Worm (Caenorhabditis elegans): ENCODE data around the gene snx-17.

snx-17 gene

ce11 chrX:13154514-13154913, 32.4 kb upstream of the snx-17 start:
- TF ChIP-seq dve-1 (tag; optimal IDR thresholded peaks at IDR 0.05; ENCODE audit: insufficient read depth) (peak; percentile 3), hlh-11 (tag; optimal IDR thresholded peaks at IDR 0.05) (peak; percentile 27), dmd-6 (GFP tag; IDR thresholded peaks at IDR 0.05) (0 out of 2 replicates have a peak, but pooled peaks have one; percentile 23), Y48G9A.11 (GFP tag; IDR thresholded peaks at IDR 0.05) (no peak), spr-1 (tag; optimal IDR thresholded peaks at IDR 0.05) (no peak), ceh-82 (tag; optimal IDR thresholded peaks at IDR 0.05) (no peak), hlh-30 (tag; optimal IDR thresholded peaks at IDR 0.05; ENCODE audit: insufficient read depth) (peak; percentile 29)

DNA sequence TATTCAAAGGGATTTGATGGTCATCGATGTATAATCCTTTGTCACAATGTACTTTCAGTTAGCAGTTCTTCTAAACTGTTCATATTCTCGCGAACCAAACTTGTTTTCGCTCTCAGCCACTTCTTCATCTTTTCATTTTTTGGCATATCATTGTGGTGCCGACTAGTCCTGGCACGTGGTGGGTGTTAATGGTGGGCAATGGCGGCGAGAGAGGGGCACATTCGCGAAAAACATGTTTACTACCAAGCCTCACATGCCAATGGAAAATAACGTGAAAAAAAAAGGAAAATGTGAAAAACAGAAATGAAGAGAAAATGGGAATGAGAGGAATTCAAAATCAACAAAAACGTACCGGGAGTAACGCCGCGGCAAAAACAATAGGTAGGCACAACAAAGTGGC, 25.0 kb upstream of the snx-17 start:
- TF ChIP-seq unc-62 (GFP tag; optimal IDR thresholded peaks at IDR 0.05 in 1 of 2) (peak in 1 of 2 experiments; percentile 94), unc-62 (tag; optimal IDR thresholded peaks at IDR 0.05) (no peak), nhr-48 (tag; optimal IDR thresholded peaks at IDR 0.05) (no peak), lin-38 (GFP tag; IDR thresholded peaks at IDR 0.05) (no peak), rbr-2 (tag; optimal IDR thresholded peaks at IDR 0.05) (peak; percentile 53), dmd-6 (GFP tag; IDR thresholded peaks at IDR 0.05) (no peak), R02D3.7 (tag; optimal IDR thresholded peaks at IDR 0.05) (no peak), daf-16 (GFP tag; optimal IDR thresholded peaks at IDR 0.05) (peak in 1 of 2 experiments; percentile 55), daf-16 (tag; optimal IDR thresholded peaks at IDR 0.05) (peak; percentile 55), tag-97 (GFP tag; IDR thresholded peaks at IDR 0.05) (no peak), hlh-30 (tag; optimal IDR thresholded peaks at IDR 0.05; ENCODE audit: insufficient read depth) (peak; percentile 87), ces-1 (GFP tag; optimal IDR thresholded peaks at IDR 0.05) (no peak), mxl-3 (GFP tag; optimal IDR thresholded peaks at IDR 0.05) (peak; percentile 65), mdl-1 (tag; optimal IDR thresholded peaks at IDR 0.05) (peak; percentile 50 to 93), hlh-11 (tag; optimal IDR thresholded peaks at IDR 0.05) (peak; percentile 45), lim-7 (GFP tag; IDR thresholded peaks at IDR 0.05) (no peak), mep-1 (tag; optimal IDR thresholded peaks at IDR 0.05) (peak; percentile 57), nhr-11 (tag; optimal IDR thresholded peaks at IDR 0.05) (peak; percentile 44), hif-1 (tag; optimal IDR thresholded peaks at IDR 0.05) (peak in 1 of 2 experiments; percentile 48), tra-1 (GFP tag; IDR thresholded peaks at IDR 0.05) (peak; percentile 30; the same call in 1 of the 2 replicates), fkh-10 (GFP tag; optimal IDR thresholded peaks at IDR 0.05) (peak; percentile 30)

DNA sequence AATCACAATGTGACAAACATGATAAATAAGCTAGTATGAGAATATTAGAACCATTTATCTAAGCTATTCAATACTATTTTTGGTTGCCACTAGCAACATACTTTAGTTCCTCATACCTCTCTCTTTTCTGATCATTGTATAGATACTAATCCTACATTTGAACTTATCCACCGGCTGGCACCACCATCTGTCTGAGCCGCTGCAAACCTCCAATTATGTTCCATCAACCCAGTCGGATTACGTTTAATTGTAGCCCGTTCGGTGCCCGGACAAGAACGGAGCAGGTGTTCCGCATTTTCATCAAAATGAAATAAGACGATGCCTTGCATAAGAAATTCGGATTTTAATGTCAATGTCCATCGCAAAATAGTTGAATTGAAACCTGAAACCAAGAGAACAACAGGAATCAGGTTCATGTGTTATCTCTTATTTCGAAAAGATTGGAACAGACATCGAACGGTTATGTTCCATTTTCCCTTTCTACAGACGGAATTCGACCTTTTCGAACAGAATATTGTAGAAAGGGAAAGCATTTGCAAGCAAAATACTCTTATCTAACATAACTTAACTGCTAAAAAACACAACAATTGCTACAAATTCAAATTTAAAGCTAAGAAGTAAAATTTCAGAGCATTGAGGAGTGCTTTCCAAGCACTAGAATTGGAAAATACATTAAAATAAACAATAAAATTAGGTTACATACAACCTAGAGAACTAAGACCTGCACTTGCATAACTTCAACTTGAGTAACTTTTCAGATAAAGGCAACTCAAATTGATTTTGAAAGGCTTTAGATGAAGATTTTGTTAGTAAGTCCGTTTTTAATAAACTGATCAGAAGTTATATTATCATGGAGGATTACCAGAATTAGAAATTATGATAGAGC, 24.1 kb upstream of the snx-17 start:
- TF ChIP-seq aha-1 (tag) (peak; percentile 95), unc-62 (GFP tag; optimal IDR thresholded peaks at IDR 0.05 in 1 of 2) (peak in 1 of 2 experiments; percentile 87), unc-62 (tag; optimal IDR thresholded peaks at IDR 0.05) (no peak), ces-1 (GFP tag; optimal IDR thresholded peaks at IDR 0.05) (no peak), ceh-82 (tag; optimal IDR thresholded peaks at IDR 0.05) (no peak)

ce11 chrX:13144975-13145618, 23.0 kb upstream of the snx-17 start:
- TF ChIP-seq Y48G9A.11 (GFP tag; IDR thresholded peaks at IDR 0.05) (peak; percentile 61; the same call in 1 of the 2 replicates), pqm-1 (tag; optimal IDR thresholded peaks at IDR 0.05) (peak; percentile 24), T20F7.1 (GFP tag; optimal IDR thresholded peaks at IDR 0.05) (peak; percentile 80), unc-62 (GFP tag; optimal IDR thresholded peaks at IDR 0.05 in 1 of 2) (peak; percentile 34 to 99), unc-62 (tag; optimal IDR thresholded peaks at IDR 0.05) (no peak), ceh-82 (tag; optimal IDR thresholded peaks at IDR 0.05) (no peak), attf-4 (tag; optimal IDR thresholded peaks at IDR 0.05) (peak; percentile 5), hlh-11 (tag; optimal IDR thresholded peaks at IDR 0.05) (peak; percentile 99), mes-2 (tag; optimal IDR thresholded peaks at IDR 0.05; ENCODE audit: poor library complexity, severe bottlenecking) (peak; percentile 80), F37D6.2 (tag; optimal IDR thresholded peaks at IDR 0.05) (peak; percentile 93), ztf-11 (tag; optimal IDR thresholded peaks at IDR 0.05) (no peak), T26A8.4 (GFP tag; IDR thresholded peaks at IDR 0.05) (peak; percentile 92), R02D3.7 (tag; optimal IDR thresholded peaks at IDR 0.05) (no peak), F26F4.8 (GFP tag; conservative IDR thresholded peaks at IDR 0.05) (no peak), zfp-2 (tag; optimal IDR thresholded peaks at IDR 0.05) (peak; percentile 69), fkh-10 (GFP tag; optimal IDR thresholded peaks at IDR 0.05) (peak; percentile 96), Y5F2A.4 (GFP tag; optimal IDR thresholded peaks at IDR 0.05) (peak; percentile 46), ZK337.2 (GFP tag; IDR thresholded peaks at IDR 0.05) (0 out of 2 replicates have a peak, but pooled peaks have one; percentile 16), zfp-3 (GFP tag; conservative IDR thresholded peaks at IDR 0.05) (no peak; the same call in 1 of the 2 replicates), ceh-32 (tag; optimal IDR thresholded peaks at IDR 0.05; ENCODE audit: poor library complexity) (peak; percentile 77), tag-97 (GFP tag; IDR thresholded peaks at IDR 0.05) (no peak), nhr-42 (GFP tag; IDR thresholded peaks at IDR 0.05) (peak; percentile 85; the same call in 1 of the 2 replicates), ama-1 (optimal IDR thresholded peaks at IDR 0.05) (peak; percentile 98)
